Fruit fly (Drosophila melanogaster): ENCODE results near the gene CG31122.

DNA sequence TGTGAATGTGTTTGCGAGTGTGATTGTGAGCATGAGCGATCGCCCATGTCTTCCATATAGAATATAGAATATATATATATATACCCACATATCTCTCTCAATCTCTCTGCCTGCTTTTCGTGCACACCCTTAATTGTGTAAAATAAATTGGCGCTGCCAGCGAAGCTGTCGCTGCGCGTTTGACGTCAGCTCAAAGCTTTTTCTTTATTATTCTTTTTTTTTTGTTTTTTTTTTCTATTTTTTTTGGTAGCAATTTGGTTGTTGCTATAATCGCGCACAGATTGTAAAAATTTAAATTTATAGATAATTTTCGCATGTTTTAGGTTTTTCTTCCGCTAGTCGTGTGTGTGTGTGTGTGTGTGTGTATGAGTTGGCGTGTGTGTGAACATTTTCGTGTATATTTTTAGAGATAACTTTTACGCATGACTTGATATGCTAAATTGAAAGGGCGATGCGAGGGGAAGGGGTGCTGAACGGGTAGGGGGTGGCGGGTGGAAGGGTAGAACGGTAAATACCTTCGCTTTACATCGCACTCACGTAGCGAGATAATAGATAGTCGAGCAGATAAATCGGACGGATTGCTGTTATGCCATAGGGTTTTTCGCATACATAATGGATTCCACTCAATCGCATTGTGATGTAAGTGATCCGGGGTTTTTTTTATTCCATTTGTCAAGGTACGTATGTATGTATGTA lies 32.6 kb upstream of the CG31122 start:
- peak; percentile 5 for TF ChIP-seq vri (GFP tag; optimal IDR thresholded peaks at IDR 0.05)
- no peak for TF ChIP-seq lz (GFP tag; optimal IDR thresholded peaks at IDR 0.05)
- TF ChIP-seq achi (GFP tag; optimal IDR thresholded peaks at IDR 0.05): no peak
- no peak for TF ChIP-seq CG8319 (GFP tag; optimal IDR thresholded peaks at IDR 0.05)
- no peak for TF ChIP-seq Eip75B (GFP tag; optimal IDR thresholded peaks at IDR 0.05)
- no peak for TF ChIP-seq OdsH (GFP tag; optimal IDR thresholded peaks at IDR 0.05)
- no peak for TF ChIP-seq CG16779 (tag; optimal IDR thresholded peaks at IDR 0.05)
- no peak for TF ChIP-seq CG6163 (GFP tag; IDR thresholded peaks at IDR 0.05)
- no peak for TF ChIP-seq CG10631 (GFP tag; optimal IDR thresholded peaks at IDR 0.05)
- no peak for TF ChIP-seq Ets21C (GFP tag; optimal IDR thresholded peaks at IDR 0.05)

Data from whole organism, prepupa.